Fruit fly (Drosophila melanogaster) whole organism, embryonic: Measurements from ENCODE around the gene CG31960.

ENCODE experiments used
- Atf6 ChIP-seq: fragments of 200-800 bp; sonication (Bioruptor generic); IDR thresholded peaks from 2 replicates; pipeline ENCODE4 v1.3.6; 2022; ENCODE audit warnings: missing biosample characterization, missing genetic modification characterization
- Bdp1 ChIP-seq: fragments of 200-800 bp; sonication (Bioruptor generic); optimal IDR thresholded peaks from 3 replicates; lab custom pipeline; 2016; ENCODE audit warnings: missing biosample characterization, missing genetic modification characterization
- CG10431 ChIP-seq: fragments of 200-800 bp; sonication (Bioruptor generic); optimal IDR thresholded peaks from 3 replicates; lab custom pipeline; 2018; ENCODE audit warnings: missing biosample characterization, mild to moderate bottlenecking, missing genetic modification characterization
- CG12155 ChIP-seq: fragments of 200-800 bp; sonication (Bioruptor generic); optimal IDR thresholded peaks from 3 replicates; lab custom pipeline; 2016; ENCODE audit warnings: missing biosample characterization, missing genetic modification characterization
- CG12744 ChIP-seq: fragments of 200-800 bp; sonication (Bioruptor generic); optimal IDR thresholded peaks from 2 replicates; lab custom pipeline; 2016; ENCODE audit warnings: missing biosample characterization, missing genetic modification characterization
- CG13287 ChIP-seq: fragments of 200-800 bp; sonication (Bioruptor generic); IDR thresholded peaks from 2 replicates; pipeline ENCODE4 v1.3.6; 2022; ENCODE audit warnings: missing biosample characterization, missing genetic modification characterization; ENCODE audit not compliant: partially characterized antibody
- CG13296 ChIP-seq: fragments of 200-800 bp; sonication (Bioruptor generic); optimal IDR thresholded peaks from 3 replicates; lab custom pipeline; 2018; ENCODE audit warnings: missing biosample characterization, mild to moderate bottlenecking, missing genetic modification characterization
- CG14667 ChIP-seq: fragments of 200-800 bp; sonication (Bioruptor generic); IDR thresholded peaks from 2 replicates; pipeline ENCODE4 v1.3.6; 2022; ENCODE audit warnings: missing biosample characterization, missing genetic modification characterization
- CG14860 ChIP-seq: fragments of 200-800 bp; sonication (Bioruptor generic); IDR thresholded peaks from 3 replicates; pipeline ENCODE4 v1.3.6; 2022; ENCODE audit warnings: missing biosample characterization, missing genetic modification characterization; ENCODE audit not compliant: partially characterized antibody
- CG15479 ChIP-seq: fragments of 200-800 bp; sonication (Bioruptor generic); optimal IDR thresholded peaks from 3 replicates; lab custom pipeline; 2019; ENCODE audit warnings: missing biosample characterization, mild to moderate bottlenecking, missing genetic modification characterization, moderate library complexity
- CG17568 ChIP-seq: fragments of 200-800 bp; sonication (Bioruptor generic); optimal IDR thresholded peaks from 2 replicates; lab custom pipeline; 2018; ENCODE audit warnings: missing biosample characterization, mild to moderate bottlenecking, missing genetic modification characterization, moderate library complexity
- CG17612 ChIP-seq: fragments of 200-800 bp; sonication (Bioruptor generic); IDR thresholded peaks from 2 replicates; pipeline ENCODE4 v1.3.6; 2022; ENCODE audit warnings: missing biosample characterization, missing genetic modification characterization
- CG18764 ChIP-seq: fragments of 200-800 bp; sonication (Bioruptor generic); optimal IDR thresholded peaks from 3 replicates; lab custom pipeline; 2016; ENCODE audit warnings: missing biosample characterization, missing genetic modification characterization
- CG32767 ChIP-seq: fragments of 200-800 bp; sonication (Bioruptor generic); IDR thresholded peaks from 2 replicates; pipeline ENCODE4 v1.3.6; 2022; ENCODE audit warnings: missing biosample characterization, missing genetic modification characterization
- CG3847 ChIP-seq: fragments of 200-800 bp; sonication (Bioruptor generic); IDR thresholded peaks from 2 replicates; pipeline ENCODE4 v1.3.6; 2022; ENCODE audit warnings: missing biosample characterization, missing genetic modification characterization
- CG4328 ChIP-seq: fragments of 200-800 bp; sonication (Bioruptor generic); optimal IDR thresholded peaks from 3 replicates; lab custom pipeline; 2017; ENCODE audit warnings: missing biosample characterization, missing genetic modification reagents, missing genetic modification characterization
- CG6254 ChIP-seq: fragments of 200-800 bp; sonication (Bioruptor generic); optimal IDR thresholded peaks from 3 replicates; lab custom pipeline; 2017; ENCODE audit warnings: mild to moderate bottlenecking, missing biosample characterization, missing genetic modification reagents, missing genetic modification characterization
- CG7963 ChIP-seq: fragments of 200-800 bp; sonication (Bioruptor generic); IDR thresholded peaks from 3 replicates; pipeline ENCODE4 v1.3.6; 2022; ENCODE audit warnings: missing biosample characterization, missing genetic modification characterization; ENCODE audit not compliant: partially characterized antibody
- CG8281 ChIP-seq: fragments of 200-800 bp; sonication (Bioruptor generic); optimal IDR thresholded peaks from 2 replicates; lab custom pipeline; 2018; ENCODE audit warnings: missing biosample characterization, mild to moderate bottlenecking, missing genetic modification characterization, moderate library complexity
- CG9437 ChIP-seq: fragments of 200-800 bp; sonication (Bioruptor generic); optimal IDR thresholded peaks from 2 replicates; lab custom pipeline; 2018; ENCODE audit warnings: missing biosample characterization, mild to moderate bottlenecking, missing genetic modification characterization
- Chrac-16 ChIP-seq: fragments of 200-800 bp; sonication (Bioruptor generic); optimal IDR thresholded peaks from 3 replicates; lab custom pipeline; 2016; ENCODE audit warnings: missing biosample characterization, missing genetic modification characterization
- CoRest ChIP-seq: fragments of 200-800 bp; sonication (Bioruptor generic); optimal IDR thresholded peaks from 3 replicates; lab custom pipeline; 2018; ENCODE audit warnings: missing biosample characterization, mild to moderate bottlenecking, missing genetic modification characterization, moderate library complexity
- Dfd ChIP-seq, 2 experiments: fragments of >200 bp; optimal IDR thresholded peaks; 2 replicates each; lab custom pipeline; 2017; ENCODE audit warnings: missing biosample characterization in 2 of 2, missing genetic modification characterization in 2 of 2
- ERR ChIP-seq: fragments of 200-800 bp; sonication (Bioruptor generic); optimal IDR thresholded peaks from 2 replicates; lab custom pipeline; 2016; ENCODE audit warnings: missing biosample characterization, missing genetic modification characterization
- Elba2 ChIP-seq: fragments of 200-800 bp; sonication (Bioruptor generic); optimal IDR thresholded peaks from 3 replicates; lab custom pipeline; 2016; ENCODE audit warnings: missing biosample characterization, missing genetic modification characterization
- Fer2 ChIP-seq: fragments of 200-800 bp; sonication (Bioruptor generic); optimal IDR thresholded peaks from 2 replicates; lab custom pipeline; 2018; ENCODE audit warnings: missing biosample characterization, mild to moderate bottlenecking, missing genetic modification characterization, moderate library complexity
- HHEX ChIP-seq: fragments of 200-800 bp; sonication (Bioruptor generic); optimal IDR thresholded peaks from 3 replicates; lab custom pipeline; 2017; ENCODE audit warnings: missing biosample characterization, mild to moderate bottlenecking, missing genetic modification characterization, missing genetic modification reagents
- Lpt ChIP-seq: fragments of >200 bp; optimal IDR thresholded peaks from 2 replicates; lab custom pipeline; 2018; ENCODE audit warnings: missing biosample characterization, missing genetic modification characterization
- Mad ChIP-seq: fragments of 200-800 bp; sonication (Bioruptor generic); optimal IDR thresholded peaks from 2 replicates; lab custom pipeline; 2016; ENCODE audit warnings: missing biosample characterization, missing genetic modification characterization
- Neu2 ChIP-seq: fragments of 200-800 bp; sonication (Bioruptor generic); optimal IDR thresholded peaks from 3 replicates; lab custom pipeline; 2016; ENCODE audit warnings: missing biosample characterization, missing genetic modification characterization, borderline replicate concordance
- TFAM ChIP-seq: fragments of 200-800 bp; sonication (Bioruptor generic); optimal IDR thresholded peaks from 2 replicates; lab custom pipeline; 2017; ENCODE audit warnings: missing biosample characterization, missing genetic modification characterization, inconsistent platforms
- Vsx1 ChIP-seq: fragments of 200-800 bp; sonication (Bioruptor generic); optimal IDR thresholded peaks from 2 replicates; lab custom pipeline; 2017; ENCODE audit warnings: missing biosample characterization, mild to moderate bottlenecking, missing genetic modification characterization, missing genetic modification reagents
- al ChIP-seq: fragments of 200-800 bp; sonication (Bioruptor generic); IDR thresholded peaks from 2 replicates; pipeline ENCODE4 v1.3.6; 2022; ENCODE audit warnings: missing biosample characterization, missing genetic modification characterization
- cas ChIP-seq: fragments of 200-800 bp; sonication (Bioruptor generic); IDR thresholded peaks from 2 replicates; pipeline ENCODE4 v1.3.6; 2022; ENCODE audit warnings: missing biosample characterization, missing genetic modification characterization
- dpn ChIP-seq, 2 experiments: fragments of 200-800 bp; sonication (Bioruptor generic); optimal IDR thresholded peaks; 3 replicates each; lab custom pipeline; 2016; ENCODE audit warnings: missing biosample characterization in 2 of 2, missing genetic modification characterization in 2 of 2
- eve ChIP-seq, 2 experiments: fragments of >200 bp; optimal IDR thresholded peaks; 2 replicates each; lab custom pipeline; 2017; ENCODE audit warnings: missing biosample characterization in 2 of 2, missing genetic modification characterization in 2 of 2
- gcm ChIP-seq: fragments of 200-800 bp; sonication (Bioruptor generic); optimal IDR thresholded peaks from 2 replicates; lab custom pipeline; 2019; ENCODE audit warnings: missing biosample characterization, mild to moderate bottlenecking, missing genetic modification characterization, moderate library complexity
- grn ChIP-seq: fragments of 200-800 bp; sonication (Bioruptor generic); optimal IDR thresholded peaks from 3 replicates; lab custom pipeline; 2017; ENCODE audit warnings: missing biosample characterization, missing genetic modification characterization
- gro ChIP-seq: fragments of 200-800 bp; sonication (Bioruptor generic); optimal IDR thresholded peaks from 2 replicates; lab custom pipeline; 2016; ENCODE audit warnings: missing biosample characterization, missing genetic modification characterization
- ham ChIP-seq: fragments of 200-800 bp; sonication (Bioruptor generic); IDR thresholded peaks from 2 replicates; pipeline ENCODE4 v1.3.6; 2022; ENCODE audit warnings: missing biosample characterization, missing genetic modification characterization
- hth ChIP-seq: fragments of >200 bp; optimal IDR thresholded peaks from 2 replicates; lab custom pipeline; 2017; ENCODE audit warnings: inconsistent platforms
- jing ChIP-seq: fragments of 200-800 bp; sonication (Bioruptor generic); optimal IDR thresholded peaks from 2 replicates; lab custom pipeline; 2018; ENCODE audit warnings: missing biosample characterization, mild to moderate bottlenecking, missing genetic modification characterization
- knrl ChIP-seq: fragments of 200-800 bp; sonication (Bioruptor generic); IDR thresholded peaks from 3 replicates; pipeline ENCODE4 v1.3.6; 2022; ENCODE audit warnings: missing biosample characterization, missing genetic modification characterization; ENCODE audit not compliant: partially characterized antibody
- prd ChIP-seq, 3 experiments: fragments of >200 bp in 2 of 3; fragments of 200-800 bp in 1 of 3; sonication (Bioruptor generic) in 1 of 3; optimal IDR thresholded peaks in 2 of 3; IDR thresholded peaks in 1 of 3; 2 replicates in 2 of 3; 3 replicates in 1 of 3; pipeline versions ENCODE4 v1.3.6 to Lab custom; 2017 to 2022; ENCODE audit warnings: missing biosample characterization in 1 of 3, missing genetic modification characterization in 1 of 3
- ranshi ChIP-seq: fragments of 200-800 bp; sonication (Bioruptor generic); IDR thresholded peaks from 2 replicates; pipeline ENCODE4 v1.3.6; 2022; ENCODE audit warnings: missing biosample characterization, missing genetic modification characterization
- twi ChIP-seq: fragments of 200-800 bp; optimal IDR thresholded peaks from 2 replicates; lab custom pipeline; 2019; ENCODE audit warnings: missing biosample characterization, mild to moderate bottlenecking, missing genetic modification characterization, moderate library complexity
- unc-4 ChIP-seq: fragments of 200-800 bp; sonication (Bioruptor generic); IDR thresholded peaks from 2 replicates; pipeline ENCODE4 v1.3.6; 2022; ENCODE audit warnings: missing biosample characterization, missing genetic modification characterization; ENCODE audit not compliant: partially characterized antibody
- zen2 ChIP-seq: fragments of 200-800 bp; sonication (Bioruptor generic); IDR thresholded peaks from 3 replicates; pipeline ENCODE4 v1.3.6; 2022; ENCODE audit warnings: missing biosample characterization, missing genetic modification characterization; ENCODE audit not compliant: partially characterized antibody
- zfh2 ChIP-seq: fragments of 200-800 bp; sonication (Bioruptor generic); optimal IDR thresholded peaks from 2 replicates; lab custom pipeline; 2016; ENCODE audit warnings: missing biosample characterization, missing genetic modification characterization

CG31960 gene

DNA sequence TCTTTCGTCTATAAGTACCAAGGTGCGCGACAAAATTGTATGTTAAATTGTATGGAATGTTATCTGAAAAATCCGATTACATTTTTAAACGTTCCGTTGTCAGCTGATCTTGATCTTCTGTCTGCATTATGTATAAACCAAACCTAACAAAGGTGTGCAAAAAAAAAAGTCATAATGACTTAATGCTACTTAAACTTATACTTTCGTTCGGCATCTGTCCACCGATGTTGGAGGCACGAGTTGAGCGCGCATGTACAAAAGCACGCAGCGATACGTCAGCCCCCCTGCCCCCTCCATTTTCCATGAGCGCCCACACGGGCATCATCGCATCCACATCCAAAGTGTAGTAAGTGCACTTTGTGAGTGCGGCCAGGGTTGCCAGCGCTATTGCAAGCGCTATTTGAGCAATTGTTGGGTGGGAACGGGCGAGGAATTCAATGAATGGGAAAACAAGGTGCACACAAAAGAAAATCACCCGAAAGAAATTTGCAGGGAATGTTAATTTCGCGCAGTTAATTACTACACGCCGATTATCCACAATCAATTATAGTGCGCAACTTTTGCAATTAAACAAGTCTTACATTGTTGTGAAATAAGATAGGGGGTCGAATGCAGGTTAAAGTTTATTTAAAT is 20.0 kb downstream of the CG31960 start (continued):
- peak; percentile 94 for TF ChIP-seq CG17612
- peak; percentile 88 for TF ChIP-seq zfh2
- peak; percentile 98 for TF ChIP-seq Atf6 (GFP tag; lab: Robert Waterston, UW)
- TF ChIP-seq Chrac-16 (GFP tag; lab: Kevin White, UChicago), result peak; percentile 95
- TF ChIP-seq TFAM (GFP tag; lab: Kevin White, UChicago), result peak; percentile 92
- peak; percentile 99 for TF ChIP-seq CoRest (tag; lab: Kevin White, UChicago)
- TF ChIP-seq ranshi (GFP tag; lab: Robert Waterston, UW), result peak; percentile 98
- no peak for TF ChIP-seq Dfd (GFP tag; optimal IDR thresholded peaks at IDR 0.05; lab: Kevin White, UChicago)
- peak; percentile 97 for TF ChIP-seq CG4328 (GFP tag; lab: Kevin White, UChicago)
- TF ChIP-seq CG14860, result no peak
- TF ChIP-seq prd (optimal IDR thresholded peaks at IDR 0.05; lab: Kevin White, UChicago), result no peak
- TF ChIP-seq prd (GFP tag; IDR thresholded peaks at IDR 0.05; lab: Robert Waterston, UW), result peak; percentile 98
- TF ChIP-seq eve (GFP tag; optimal IDR thresholded peaks at IDR 0.05; lab: Kevin White, UChicago), result peak in 1 of 2 experiments; percentile 99
- TF ChIP-seq CG15479 (GFP tag; lab: Kevin White, UChicago), result no peak
- TF ChIP-seq Bdp1 (GFP tag; lab: Kevin White, UChicago), result peak; percentile 90
- TF ChIP-seq Neu2 (GFP tag; lab: Kevin White, UChicago), result peak; percentile 86
- TF ChIP-seq unc-4, result no peak
- no peak for TF ChIP-seq Lpt
- peak; percentile 96 for TF ChIP-seq ERR
- TF ChIP-seq gro, result peak; percentile 97
- peak; percentile 97 for TF ChIP-seq CG32767
- peak; percentile 88 for TF ChIP-seq CG9437 (GFP tag; lab: Kevin White, UChicago)
- peak; percentile 98 for TF ChIP-seq gcm (GFP tag; lab: Kevin White, UChicago)
- no peak for TF ChIP-seq hth (lab: Kevin White, UChicago)
- no peak for TF ChIP-seq zen2
- TF ChIP-seq CG13287 (GFP tag; lab: Robert Waterston, UW), result no peak
- peak; percentile 97 for TF ChIP-seq CG3847
- TF ChIP-seq knrl (GFP tag; lab: Robert Waterston, UW), result 0 out of 3 replicates have a peak, but pooled peaks have one; percentile 22
- TF ChIP-seq Elba2 (GFP tag; lab: Kevin White, UChicago), result peak; percentile 30
- TF ChIP-seq CG12155, result peak; percentile 95
- peak; percentile 97 for TF ChIP-seq CG17568
- peak; percentile 99 for TF ChIP-seq CG13296
- TF ChIP-seq al (GFP tag; lab: Robert Waterston, UW), result peak; percentile 89
- TF ChIP-seq CG6254, result peak; percentile 98
- TF ChIP-seq HHEX (GFP tag; lab: Kevin White, UChicago), result peak; percentile 99
- peak; percentile 96 for TF ChIP-seq Fer2 (tag; lab: Kevin White, UChicago)
- TF ChIP-seq ham (GFP tag; lab: Robert Waterston, UW), result peak; percentile 67; the same call in 1 of the 2 replicates
- TF ChIP-seq Mad (GFP tag; lab: Kevin White, UChicago), result peak; percentile 97
- TF ChIP-seq Vsx1 (GFP tag; lab: Kevin White, UChicago), result peak; percentile 94
- TF ChIP-seq CG14667 (GFP tag; lab: Robert Waterston, UW), result peak; percentile 97
- TF ChIP-seq CG8281 (tag; lab: Kevin White, UChicago), result peak; percentile 92
- peak; percentile 96 for TF ChIP-seq CG18764 (GFP tag; lab: Kevin White, UChicago)
- TF ChIP-seq grn (GFP tag; lab: Kevin White, UChicago), result peak; percentile 81
- TF ChIP-seq twi (tag; lab: Kevin White, UChicago), result peak; percentile 95
- peak; percentile 91 for TF ChIP-seq CG12744
- TF ChIP-seq jing (GFP tag; lab: Kevin White, UChicago), result peak; percentile 98
- TF ChIP-seq CG7963, result no peak
- TF ChIP-seq dpn (GFP tag; optimal IDR thresholded peaks at IDR 0.05; lab: Kevin White, UChicago), result peak; percentile 97 to 98
- peak; percentile 82 for TF ChIP-seq cas
- TF ChIP-seq CG10431 (GFP tag; lab: Kevin White, UChicago), result peak; percentile 96
